Fruit fly (Drosophila melanogaster): ENCODE measurements around the gene CG10845.

dm6 chr3R:24862065-24862464, 38.9 kb upstream of the CG10845 start, which contains the start of gene CG13640:
- TF ChIP-seq CG32121 (GFP tag; IDR thresholded peaks at IDR 0.05) (no peak), D1 (tag; optimal IDR thresholded peaks at IDR 0.05) (no peak), CG15710 (tag; optimal IDR thresholded peaks at IDR 0.05) (no peak), CG8301 (tag; optimal IDR thresholded peaks at IDR 0.05) (no peak), CG10348 (GFP tag; IDR thresholded peaks at IDR 0.05) (no peak), CG8159 (tag; optimal IDR thresholded peaks at IDR 0.05) (no peak), Snoo (tag; optimal IDR thresholded peaks at IDR 0.05) (no peak), fd96Ca (GFP tag; IDR thresholded peaks at IDR 0.05) (no peak), gl (tag; optimal IDR thresholded peaks at IDR 0.05) (no peak), EcR (GFP tag; optimal IDR thresholded peaks at IDR 0.05) (no peak), CG34367 (tag; optimal IDR thresholded peaks at IDR 0.05) (no peak), Pif1A (GFP tag; optimal IDR thresholded peaks at IDR 0.05) (no peak), CG12605 (GFP tag; IDR thresholded peaks at IDR 0.05) (no peak)
